Worm (Caenorhabditis elegans): ENCODE measurements around the gene F22B5.10.

ce11 chrII:8450750-8451149 is 16.2 kb upstream of the F22B5.10 start:
- no peak for TF ChIP-seq snpc-4 (GFP tag; optimal IDR thresholded peaks at IDR 0.05)
- TF ChIP-seq snpc-4 (tag; optimal IDR thresholded peaks at IDR 0.05) = no peak
- no peak for TF ChIP-seq nfya-1 (tag; optimal IDR thresholded peaks at IDR 0.05; ENCODE audit: borderline replicate concordance, insufficient read depth)
- no peak for TF ChIP-seq ama-1 (optimal IDR thresholded peaks at IDR 0.05)
- no peak for TF ChIP-seq ama-1 (GFP tag; optimal IDR thresholded peaks at IDR 0.05)
- no peak for TF ChIP-seq F39B2.1 (GFP tag; IDR thresholded peaks at IDR 0.05)
- TF ChIP-seq tbx-9 (tag; optimal IDR thresholded peaks at IDR 0.05; ENCODE audit: borderline replicate concordance) = no peak
- no peak for TF ChIP-seq dpff-1 (tag; optimal IDR thresholded peaks at IDR 0.05)

Measured in whole organism, young adult.